Fruit fly (Drosophila melanogaster): ENCODE measurements around the gene wnd.

Gene wnd

dm6 chr3L:19635478-19635996 lies at the start of gene wnd:
wnd (minus strand) TSS chr3L:19635783.
- no peak for TF ChIP-seq noc (tag; optimal IDR thresholded peaks at IDR 0.05)

- no peak for TF ChIP-seq noc (tag; optimal IDR thresholded peaks at IDR 0.05)
These were observed 47.9 kb upstream of the wnd start for dm6 chr3L:19683520-19683919.

dm6 chr3L:19682902-19683301 lies 47.3 kb upstream of the wnd start:
- TF ChIP-seq noc (tag; optimal IDR thresholded peaks at IDR 0.05), result no peak

- no peak for TF ChIP-seq noc (tag; optimal IDR thresholded peaks at IDR 0.05)
These were observed 40.5 kb upstream of the wnd start for dm6 chr3L:19676050-19676449.

- no peak for TF ChIP-seq noc (tag; optimal IDR thresholded peaks at IDR 0.05)
These were observed 38.7 kb upstream of the wnd start for dm6 chr3L:19674317-19674716.

- TF ChIP-seq noc (tag; optimal IDR thresholded peaks at IDR 0.05), result no peak
These were observed 34.9 kb upstream of the wnd start for dm6 chr3L:19670492-19670891.

- no peak for TF ChIP-seq noc (tag; optimal IDR thresholded peaks at IDR 0.05)
These were observed 29.6 kb upstream of the wnd start for dm6 chr3L:19665059-19665626.

dm6 chr3L:19663605-19664230 lies 28.1 kb upstream of the wnd start, which contains the start of gene tey:
tey (minus strand) TSS chr3L:19664104.
- no peak for TF ChIP-seq noc (tag; optimal IDR thresholded peaks at IDR 0.05)

dm6 chr3L:19662892-19663291 lies 27.3 kb upstream of the wnd start:
- TF ChIP-seq noc (tag; optimal IDR thresholded peaks at IDR 0.05), result no peak

dm6 chr3L:19655923-19656322 lies 20.3 kb upstream of the wnd start:
- no peak for TF ChIP-seq noc (tag; optimal IDR thresholded peaks at IDR 0.05)

dm6 chr3L:19653470-19653869 lies 17.9 kb upstream of the wnd start:
- no peak for TF ChIP-seq noc (tag; optimal IDR thresholded peaks at IDR 0.05)

- no peak for TF ChIP-seq noc (tag; optimal IDR thresholded peaks at IDR 0.05)
These were observed 15.0 kb upstream of the wnd start for dm6 chr3L:19650588-19650987.

dm6 chr3L:19650121-19650520 lies 14.5 kb upstream of the wnd start:
- no peak for TF ChIP-seq noc (tag; optimal IDR thresholded peaks at IDR 0.05)

dm6 chr3L:19649374-19649948 lies 13.9 kb upstream of the wnd start, which contains the start of gene Oat:
Oat (minus strand) TSS chr3L:19649851.
- TF ChIP-seq noc (tag; optimal IDR thresholded peaks at IDR 0.05), result no peak

dm6 chr3L:19648648-19649047 lies 13.1 kb upstream of the wnd start:
- peak; percentile 91 for TF ChIP-seq noc (tag; optimal IDR thresholded peaks at IDR 0.05)

dm6 chr3L:19646292-19646691 lies 10.7 kb upstream of the wnd start:
- no peak for TF ChIP-seq noc (tag; optimal IDR thresholded peaks at IDR 0.05)

- no peak for TF ChIP-seq noc (tag; optimal IDR thresholded peaks at IDR 0.05)
These were observed 7.0 kb upstream of the wnd start, which contains the start of gene Rnf146 for dm6 chr3L:19642448-19643020. Rnf146 (minus strand) TSS chr3L:19642816.
